Worm (Caenorhabditis elegans) whole organism, young adult: ENCODE measurements around the gene F52G3.5.

ENCODE experiments used
- B0336.3 ChIP-seq: fragments of 200-800 bp; sonication (Bioruptor generic); IDR thresholded peaks from 2 replicates; pipeline ENCODE4 v1.3.6; 2022; ENCODE audit warnings: missing genetic modification characterization, missing compliant biosample characterization
- F57C9.4 ChIP-seq: sonication (generic microtip); optimal IDR thresholded peaks from 2 replicates; lab custom pipeline; 2017; ENCODE audit warnings: mild to moderate bottlenecking, missing genetic modification characterization, missing compliant biosample characterization
- dpl-1 ChIP-seq: fragments of 150-350 bp; optimal IDR thresholded peaks from 2 replicates; lab custom pipeline; 2014; ENCODE audit warnings: missing biosample characterization, missing genetic modification reagents, missing genetic modification characterization
- efl-1 ChIP-seq: fragments of 150-350 bp; optimal IDR thresholded peaks from 2 replicates; lab custom pipeline; 2014; ENCODE audit warnings: missing biosample characterization, missing genetic modification reagents, missing genetic modification characterization
- let-607 ChIP-seq, 2 experiments: fragments of 200-800 bp in 1 of 2; sonication (Bioruptor generic) in 1 of 2; sonication (generic microtip) in 1 of 2; optimal IDR thresholded peaks; 2 replicates each; lab custom pipeline; 2016 to 2018; ENCODE audit warnings: mild to moderate bottlenecking in 2 of 2, missing compliant biosample characterization in 2 of 2, missing genetic modification characterization in 2 of 2, moderate library complexity in 2 of 2, missing genotype in 1 of 2
- nfyb-1 ChIP-seq: fragments of 200-800 bp; sonication (Bioruptor generic); IDR thresholded peaks from 2 replicates; pipeline ENCODE4 v1.3.6; 2022; ENCODE audit warnings: missing genetic modification reagents, missing genetic modification characterization, missing compliant biosample characterization
- nhr-179 ChIP-seq: sonication (generic microtip); optimal IDR thresholded peaks from 2 replicates; lab custom pipeline; 2016; ENCODE audit warnings: mild to moderate bottlenecking, missing genetic modification characterization, missing compliant biosample characterization
- snpc-3.4 ChIP-seq: sonication (generic microtip); optimal IDR thresholded peaks from 2 replicates; lab custom pipeline; 2017; ENCODE audit warnings: missing genetic modification characterization, mild to moderate bottlenecking, missing compliant biosample characterization, antibody characterized with exemption, moderate library complexity, missing genotype, missing genetic modification reagents

DNA sequence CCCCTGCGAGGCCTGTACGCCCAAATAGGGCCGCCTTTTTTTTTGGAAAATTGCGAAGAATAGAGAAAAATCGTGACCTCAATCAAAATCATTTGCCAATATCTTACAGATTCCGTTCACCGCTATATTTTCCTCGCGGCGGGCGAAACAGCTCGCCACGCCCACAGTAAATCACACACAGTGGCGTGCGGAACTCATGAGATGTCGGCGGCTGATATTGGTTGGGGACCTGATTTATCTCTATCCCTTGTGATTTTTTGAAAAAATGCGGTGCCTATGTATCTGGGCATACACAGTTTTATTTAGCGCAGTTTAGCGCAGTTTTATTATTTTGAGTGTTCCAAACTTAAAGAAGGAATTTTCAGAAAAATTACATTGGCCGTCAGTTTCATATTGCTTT, 50.6 kb downstream of the F52G3.5 start:
- TF ChIP-seq snpc-3.4 (no peak), F57C9.4 (tag; lab: Kevin White, UChicago) (no peak), B0336.3 (GFP tag; lab: Robert Waterston, UW) (no peak), nhr-179 (tag; lab: Kevin White, UChicago) (no peak), dpl-1 (GFP tag; lab: Kevin White, UChicago) (no peak), efl-1 (GFP tag; lab: Kevin White, UChicago) (no peak), let-607 (tag; optimal IDR thresholded peaks at IDR 0.05; lab: Kevin White, UChicago) (no peak), nfyb-1 (no peak)
